Worm (Caenorhabditis elegans): ENCODE data around the gene lys-6.

DNA sequence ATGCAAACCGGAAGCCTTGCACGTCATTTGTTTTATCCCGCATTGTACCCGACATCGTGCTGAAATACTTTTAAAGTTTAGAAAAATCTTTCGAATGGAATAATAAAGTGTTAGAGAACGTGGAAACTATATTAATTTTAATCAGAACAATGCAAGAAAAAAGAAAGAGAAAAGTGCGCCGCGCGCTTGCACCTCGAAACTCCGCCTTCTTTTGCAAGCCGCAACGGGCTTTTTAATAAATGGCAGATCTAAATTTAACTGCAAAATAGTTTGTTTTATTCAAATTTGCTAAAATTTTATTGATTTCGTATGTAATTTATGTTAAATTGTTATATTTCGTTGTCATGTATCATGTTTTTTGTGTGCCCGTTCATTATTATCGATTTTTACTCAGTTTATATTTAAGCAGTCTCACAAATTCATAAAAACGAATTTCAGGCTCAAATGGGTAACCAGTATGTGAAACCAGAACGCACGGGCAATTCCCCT is 24.3 kb upstream of the lys-6 start, which contains the start of the genes acl-3 and ndub-6:
- no peak for TF ChIP-seq B0310.2 (tag; optimal IDR thresholded peaks at IDR 0.05)
- TF ChIP-seq F13C5.2 (tag; optimal IDR thresholded peaks at IDR 0.05) = no peak
- TF ChIP-seq sea-1 (GFP tag; conservative IDR thresholded peaks at IDR 0.05) = no peak
- no peak for TF ChIP-seq ama-1 (optimal IDR thresholded peaks at IDR 0.05)
- TF ChIP-seq ets-7 (tag; optimal IDR thresholded peaks at IDR 0.05) = no peak
- TF ChIP-seq scrt-1 (GFP tag; IDR thresholded peaks at IDR 0.05) = no peak
- no peak for TF ChIP-seq flt-1 (GFP tag; IDR thresholded peaks at IDR 0.05)
- no peak for TF ChIP-seq ceh-13 (GFP tag; optimal IDR thresholded peaks at IDR 0.05)
- TF ChIP-seq hnd-1 (tag; optimal IDR thresholded peaks at IDR 0.05) = no peak
- TF ChIP-seq hmg-4 (GFP tag; optimal IDR thresholded peaks at IDR 0.05) = no peak
- no peak for TF ChIP-seq tbx-37 (GFP tag; conservative IDR thresholded peaks at IDR 0.05)
- TF ChIP-seq tbx-11 (GFP tag; IDR thresholded peaks at IDR 0.05) = no peak
- no peak for TF ChIP-seq pes-1 (GFP tag; IDR thresholded peaks at IDR 0.05)
